Fruit fly (Drosophila melanogaster) whole organism, prepupa: ENCODE measurements around the gene CG42832.

Source experiments
- Blimp-1 ChIP-seq: fragments of 200-800 bp; sonication (Bioruptor generic); optimal IDR thresholded peaks from 3 replicates; lab custom pipeline; 2017; ENCODE audit warnings: missing biosample characterization, missing genetic modification characterization, mild to moderate bottlenecking, moderate library complexity, missing genetic modification reagents
- CG10631 ChIP-seq: fragments of 200-800 bp; sonication (Bioruptor generic); optimal IDR thresholded peaks from 2 replicates; lab custom pipeline; 2016; ENCODE audit warnings: missing biosample characterization, missing genetic modification characterization
- CG10669 ChIP-seq: fragments of 200-800 bp; sonication (Bioruptor generic); optimal IDR thresholded peaks from 3 replicates; lab custom pipeline; 2018; ENCODE audit warnings: missing biosample characterization, mild to moderate bottlenecking, missing genetic modification characterization, moderate library complexity
- CG15336 ChIP-seq: fragments of 200-800 bp; sonication (Bioruptor generic); IDR thresholded peaks from 2 replicates; pipeline ENCODE4 v1.3.6; 2022; ENCODE audit warnings: missing biosample characterization, missing genetic modification characterization
- CG3032 ChIP-seq: fragments of 200-800 bp; optimal IDR thresholded peaks from 2 replicates; lab custom pipeline; 2019; ENCODE audit warnings: missing biosample characterization, mild to moderate bottlenecking, missing genetic modification characterization, moderate library complexity
- CG31627 ChIP-seq: fragments of 200-800 bp; sonication (Bioruptor generic); optimal IDR thresholded peaks from 3 replicates; lab custom pipeline; 2016; ENCODE audit warnings: missing biosample characterization, missing genetic modification characterization
- CG32006 ChIP-seq: fragments of 200-800 bp; sonication (Bioruptor generic); optimal IDR thresholded peaks from 3 replicates; lab custom pipeline; 2017; ENCODE audit warnings: missing biosample characterization, mild to moderate bottlenecking, missing genetic modification characterization
- CG34406 ChIP-seq: fragments of 200-800 bp; sonication (Bioruptor generic); optimal IDR thresholded peaks from 3 replicates; lab custom pipeline; 2016; ENCODE audit warnings: missing biosample characterization, missing genetic modification characterization
- CG3919 ChIP-seq: fragments of 200-800 bp; sonication (Bioruptor generic); optimal IDR thresholded peaks from 3 replicates; lab custom pipeline; 2016; ENCODE audit warnings: missing biosample characterization, missing genetic modification characterization
- CG4318 ChIP-seq: fragments of 200-800 bp; sonication (Bioruptor generic); optimal IDR thresholded peaks from 3 replicates; lab custom pipeline; 2017; ENCODE audit warnings: missing biosample characterization, mild to moderate bottlenecking, missing genetic modification characterization
- CG6163 ChIP-seq: fragments of 200-800 bp; sonication (Bioruptor generic); IDR thresholded peaks from 3 replicates; pipeline ENCODE4 v1.3.6; 2022; ENCODE audit warnings: missing biosample characterization, missing genetic modification characterization
- CG6854 ChIP-seq: fragments of 200-800 bp; sonication (Bioruptor generic); optimal IDR thresholded peaks from 2 replicates; lab custom pipeline; 2017; ENCODE audit warnings: missing biosample characterization, mild to moderate bottlenecking, missing genetic modification characterization
- CG7368 ChIP-seq: fragments of 200-800 bp; sonication (Bioruptor generic); optimal IDR thresholded peaks from 3 replicates; lab custom pipeline; 2016; ENCODE audit warnings: missing biosample characterization, missing genetic modification characterization
- CG8119 ChIP-seq: fragments of 200-800 bp; sonication (Bioruptor generic); IDR thresholded peaks from 3 replicates; pipeline ENCODE4 v1.3.6; 2022; ENCODE audit warnings: missing biosample characterization, missing genetic modification characterization
- CG8319 ChIP-seq: fragments of 200-800 bp; sonication (Bioruptor generic); optimal IDR thresholded peaks from 3 replicates; lab custom pipeline; 2016; ENCODE audit warnings: missing biosample characterization, missing genetic modification characterization
- CG8632 ChIP-seq: fragments of 200-800 bp; sonication (Bioruptor generic); optimal IDR thresholded peaks from 3 replicates; lab custom pipeline; 2016; ENCODE audit warnings: missing biosample characterization, missing genetic modification characterization
- CG9139 ChIP-seq: fragments of 200-800 bp; sonication (Bioruptor generic); optimal IDR thresholded peaks from 3 replicates; lab custom pipeline; 2017; ENCODE audit warnings: missing biosample characterization, mild to moderate bottlenecking, missing genetic modification characterization
- Eip75B ChIP-seq: fragments of 200-800 bp; sonication (Bioruptor generic); optimal IDR thresholded peaks from 3 replicates; lab custom pipeline; 2016; ENCODE audit warnings: missing biosample characterization, missing genetic modification characterization
- Eip78C ChIP-seq: fragments of 200-800 bp; sonication (Bioruptor generic); peaks from one replicate; lab custom pipeline; 2016; ENCODE audit warnings: missing biosample characterization, missing genetic modification characterization
- Eip93F ChIP-seq: fragments of 200-800 bp; sonication (Bioruptor generic); optimal IDR thresholded peaks from 2 replicates; lab custom pipeline; 2016; ENCODE audit warnings: missing biosample characterization, mild to moderate bottlenecking, missing genetic modification characterization
- Ets21C ChIP-seq: fragments of 200-800 bp; sonication (Bioruptor generic); optimal IDR thresholded peaks from 3 replicates; lab custom pipeline; 2016; ENCODE audit warnings: missing biosample characterization, missing genetic modification characterization
- Ets96B ChIP-seq: fragments of 200-800 bp; optimal IDR thresholded peaks from 2 replicates; lab custom pipeline; 2019; ENCODE audit warnings: missing biosample characterization, mild to moderate bottlenecking, missing genetic modification characterization, moderate library complexity
- Hr38 ChIP-seq: sonication (Bioruptor generic); optimal IDR thresholded peaks from 2 replicates; lab custom pipeline; 2016; ENCODE audit warnings: missing biosample characterization, missing genetic modification characterization
- Lpt ChIP-seq: fragments of 200-800 bp; sonication (Bioruptor generic); optimal IDR thresholded peaks from 3 replicates; lab custom pipeline; 2016; ENCODE audit warnings: missing biosample characterization, missing genetic modification characterization
- Met ChIP-seq: fragments of 200-800 bp; sonication (Bioruptor generic); optimal IDR thresholded peaks from 3 replicates; lab custom pipeline; 2016; ENCODE audit warnings: missing biosample characterization, missing genetic modification characterization
- OdsH ChIP-seq: fragments of 200-800 bp; sonication (Bioruptor generic); optimal IDR thresholded peaks from 3 replicates; lab custom pipeline; 2016; ENCODE audit warnings: missing biosample characterization, missing genetic modification characterization
- Smox ChIP-seq: fragments of 200-800 bp; sonication (Bioruptor generic); optimal IDR thresholded peaks from 3 replicates; lab custom pipeline; 2016; ENCODE audit warnings: missing biosample characterization, missing genetic modification characterization
- Sox102F ChIP-seq: fragments of 200-800 bp; sonication (Bioruptor generic); optimal IDR thresholded peaks from 2 replicates; lab custom pipeline; 2016; ENCODE audit warnings: missing biosample characterization, mild to moderate bottlenecking, missing genetic modification characterization
- Sox14 ChIP-seq: fragments of 200-800 bp; sonication (Bioruptor generic); optimal IDR thresholded peaks from 3 replicates; lab custom pipeline; 2016; ENCODE audit warnings: missing biosample characterization, missing genetic modification characterization
- Sox15 ChIP-seq: fragments of 200-800 bp; sonication (Bioruptor generic); optimal IDR thresholded peaks from 3 replicates; lab custom pipeline; 2016; ENCODE audit warnings: missing biosample characterization, missing genetic modification characterization
- achi ChIP-seq: fragments of 200-800 bp; sonication (Bioruptor generic); optimal IDR thresholded peaks from 3 replicates; lab custom pipeline; 2016; ENCODE audit warnings: missing biosample characterization, missing genetic modification characterization
- acj6 ChIP-seq: fragments of 200-800 bp; sonication (Bioruptor generic); optimal IDR thresholded peaks from 3 replicates; lab custom pipeline; 2016; ENCODE audit warnings: missing biosample characterization, missing genetic modification characterization
- cyc ChIP-seq: fragments of 200-800 bp; sonication (Bioruptor generic); optimal IDR thresholded peaks from 3 replicates; lab custom pipeline; 2016; ENCODE audit warnings: missing biosample characterization, missing genetic modification characterization
- dac ChIP-seq: fragments of 200-800 bp; sonication (Bioruptor generic); optimal IDR thresholded peaks from 2 replicates; lab custom pipeline; 2017; ENCODE audit warnings: missing biosample characterization, mild to moderate bottlenecking, missing genetic modification characterization
- dsx ChIP-seq: fragments of 200-800 bp; optimal IDR thresholded peaks from 3 replicates; lab custom pipeline; 2019; ENCODE audit warnings: missing biosample characterization, mild to moderate bottlenecking, missing genetic modification characterization, moderate library complexity; ENCODE audit not compliant: poor library complexity, severe bottlenecking
- eg ChIP-seq: fragments of 200-800 bp; sonication (Bioruptor generic); IDR thresholded peaks from 3 replicates; pipeline ENCODE4 v1.3.6; 2022; ENCODE audit warnings: missing biosample characterization, missing genetic modification characterization
- esn ChIP-seq: fragments of 200-800 bp; sonication (Bioruptor generic); optimal IDR thresholded peaks from 2 replicates; lab custom pipeline; 2016; ENCODE audit warnings: missing biosample characterization, mild to moderate bottlenecking, missing genetic modification characterization, moderate library complexity
- fd59A ChIP-seq: fragments of 200-800 bp; sonication (Bioruptor generic); optimal IDR thresholded peaks from 2 replicates; lab custom pipeline; 2017; ENCODE audit warnings: missing biosample characterization, mild to moderate bottlenecking, missing genetic modification characterization, missing genetic modification reagents
- fd85E ChIP-seq: fragments of 200-800 bp; sonication (Bioruptor generic); optimal IDR thresholded peaks from 3 replicates; lab custom pipeline; 2016; ENCODE audit warnings: missing biosample characterization, missing genetic modification characterization
- fkh ChIP-seq: fragments of 200-800 bp; sonication (Bioruptor generic); optimal IDR thresholded peaks from 3 replicates; lab custom pipeline; 2017; ENCODE audit warnings: missing biosample characterization, mild to moderate bottlenecking, missing genetic modification characterization, moderate library complexity
- lz ChIP-seq: fragments of 200-800 bp; sonication (Bioruptor generic); optimal IDR thresholded peaks from 3 replicates; lab custom pipeline; 2016; ENCODE audit warnings: missing biosample characterization, missing genetic modification characterization
- net ChIP-seq: fragments of 200-800 bp; sonication (Bioruptor generic); optimal IDR thresholded peaks from 3 replicates; lab custom pipeline; 2016; ENCODE audit warnings: missing biosample characterization, missing genetic modification characterization
- pdm3 ChIP-seq: fragments of 200-800 bp; sonication (Bioruptor generic); optimal IDR thresholded peaks from 3 replicates; lab custom pipeline; 2016; ENCODE audit warnings: missing biosample characterization, missing genetic modification characterization
- salr ChIP-seq, 2 experiments: fragments of 200-800 bp; sonication (Bioruptor generic); optimal IDR thresholded peaks; 3 replicates each; lab custom pipeline; 2016 to 2018; ENCODE audit warnings: missing biosample characterization in 2 of 2, missing genetic modification characterization in 2 of 2, mild to moderate bottlenecking in 1 of 2
- spab ChIP-seq: fragments of 200-800 bp; sonication (Bioruptor generic); optimal IDR thresholded peaks from 2 replicates; lab custom pipeline; 2017; ENCODE audit warnings: missing biosample characterization, mild to moderate bottlenecking, missing genetic modification characterization, missing genetic modification reagents
- ss ChIP-seq, 2 experiments: fragments of 200-800 bp; sonication (Bioruptor generic); optimal IDR thresholded peaks; 2 replicates in 1 of 2; 3 replicates in 1 of 2; lab custom pipeline; 2017 to 2018; ENCODE audit warnings: mild to moderate bottlenecking in 2 of 2, missing biosample characterization in 2 of 2, missing genetic modification characterization in 2 of 2, moderate library complexity in 1 of 2
- svp ChIP-seq: fragments of 200-800 bp; sonication (Bioruptor generic); peaks from one replicate; lab custom pipeline; 2016; ENCODE audit warnings: missing biosample characterization, missing genetic modification characterization
- topi ChIP-seq: fragments of 200-800 bp; sonication (Bioruptor generic); optimal IDR thresholded peaks from 3 replicates; lab custom pipeline; 2016; ENCODE audit warnings: missing biosample characterization, missing genetic modification characterization

Gene CG42832

DNA sequence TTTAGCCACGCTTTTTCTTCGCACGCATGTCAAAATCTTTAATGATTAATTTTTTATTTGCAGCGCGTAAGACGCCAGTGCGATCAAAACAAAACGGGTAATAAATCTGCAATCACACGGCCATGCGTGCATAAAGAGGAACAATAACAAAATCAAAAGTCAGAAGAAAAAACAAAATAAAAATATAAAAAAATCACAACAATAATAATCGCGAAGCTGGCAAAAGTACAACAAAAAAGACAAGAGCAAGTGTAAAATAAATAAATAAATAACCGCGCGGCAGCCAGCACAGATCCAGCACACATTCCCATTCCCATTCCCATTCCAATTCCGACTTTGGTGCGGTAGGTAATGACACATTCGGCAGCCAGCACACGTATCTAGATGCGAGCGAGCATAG is 24.6 kb downstream of the CG42832 start (continued):
- TF ChIP-seq topi (GFP tag; lab: Kevin White, UChicago) (no peak), eg (GFP tag; lab: Robert Waterston, UW) (peak; percentile 85; the same call in 2 of the 3 replicates), achi (GFP tag; lab: Kevin White, UChicago) (peak; percentile 39), Eip93F (GFP tag; lab: Kevin White, UChicago) (no peak), Ets21C (GFP tag; lab: Kevin White, UChicago) (no peak), fd59A (GFP tag; lab: Kevin White, UChicago) (peak; percentile 2), salr (GFP tag; optimal IDR thresholded peaks at IDR 0.05; lab: Kevin White, UChicago) (no peak), CG8632 (no peak), Lpt (peak; percentile 25), CG15336 (GFP tag; lab: Robert Waterston, UW) (peak; percentile 58), CG3919 (GFP tag; lab: Kevin White, UChicago) (peak; percentile 13), Sox15 (GFP tag; lab: Kevin White, UChicago) (no peak), ss (GFP tag; optimal IDR thresholded peaks at IDR 0.05; lab: Kevin White, UChicago) (peak; percentile 75 to 77), CG6854 (GFP tag; lab: Kevin White, UChicago) (no peak), CG10669 (GFP tag; lab: Kevin White, UChicago) (peak; percentile 42), CG8119 (GFP tag; lab: Robert Waterston, UW) (peak; percentile 80; the same call in 2 of the 3 replicates), Sox102F (GFP tag; lab: Kevin White, UChicago) (no peak), CG9139 (peak; percentile 67), Ets96B (tag; lab: Kevin White, UChicago) (peak; percentile 75)

- TF ChIP-seq CG10631 (GFP tag; lab: Kevin White, UChicago) (peak; percentile 19), Hr38 (GFP tag; lab: Kevin White, UChicago) (no peak), CG9139 (no peak), Eip75B (no peak), Blimp-1 (GFP tag; lab: Kevin White, UChicago) (no peak), CG31627 (no peak), CG6163 (peak; percentile 70; the same call in 2 of the 3 replicates), CG4318 (GFP tag; lab: Kevin White, UChicago) (peak; percentile 17), svp (GFP tag; lab: Kevin White, UChicago) (no peak), Eip93F (GFP tag; lab: Kevin White, UChicago) (no peak), Met (GFP tag; lab: Kevin White, UChicago) (no peak), esn (GFP tag; lab: Kevin White, UChicago) (no peak), topi (GFP tag; lab: Kevin White, UChicago) (no peak), CG7368 (peak; percentile 10), OdsH (GFP tag; lab: Kevin White, UChicago) (no peak), Smox (no peak), CG6854 (GFP tag; lab: Kevin White, UChicago) (no peak), cyc (no peak), spab (GFP tag; lab: Kevin White, UChicago) (no peak), CG3919 (GFP tag; lab: Kevin White, UChicago) (no peak), CG10669 (GFP tag; lab: Kevin White, UChicago) (no peak), fd85E (no peak), CG8632 (no peak), Ets21C (GFP tag; lab: Kevin White, UChicago) (no peak), ss (GFP tag; optimal IDR thresholded peaks at IDR 0.05; lab: Kevin White, UChicago) (no peak), CG32006 (GFP tag; lab: Kevin White, UChicago) (no peak), net (GFP tag; lab: Kevin White, UChicago) (peak; percentile 1), fd59A (GFP tag; lab: Kevin White, UChicago) (no peak), CG3032 (no peak), Ets96B (tag; lab: Kevin White, UChicago) (no peak), eg (GFP tag; lab: Robert Waterston, UW) (peak; percentile 66; the same call in 1 of the 3 replicates), CG8319 (GFP tag; lab: Kevin White, UChicago) (no peak), Lpt (no peak), CG34406 (GFP tag; lab: Kevin White, UChicago) (no peak), Sox15 (GFP tag; lab: Kevin White, UChicago) (no peak), lz (GFP tag; lab: Kevin White, UChicago) (no peak), Eip78C (GFP tag; lab: Kevin White, UChicago) (no peak), acj6 (GFP tag; lab: Kevin White, UChicago) (peak; percentile 14), pdm3 (no peak), fkh (GFP tag; lab: Kevin White, UChicago) (no peak), achi (GFP tag; lab: Kevin White, UChicago) (no peak), dsx (no peak), dac (GFP tag; lab: Kevin White, UChicago) (no peak), Sox14 (GFP tag; lab: Kevin White, UChicago) (no peak)
These were observed 26.9 kb downstream of the CG42832 start for dm6 chr3L:11636829-11637228.
